Worm (Caenorhabditis elegans) whole organism, L3 larva: Measurements from ENCODE around the gene msp-51.

Source experiments
- R02D3.7 ChIP-seq: fragments of 150-350 bp; optimal IDR thresholded peaks from 2 replicates; lab custom pipeline; 2014; ENCODE audit warnings: missing biosample characterization, missing genetic modification characterization
- aly-2 ChIP-seq: fragments of 150-350 bp; optimal IDR thresholded peaks from 2 replicates; lab custom pipeline; 2014; ENCODE audit warnings: missing biosample characterization, missing genetic modification characterization
- ama-1 ChIP-seq: fragments of 150-350 bp; optimal IDR thresholded peaks from 2 replicates; lab custom pipeline; 2018
- ceh-28 ChIP-seq: fragments of 150-350 bp; optimal IDR thresholded peaks from 2 replicates; lab custom pipeline; 2014; ENCODE audit warnings: missing biosample characterization, missing genetic modification reagents, missing genetic modification characterization
- ceh-82 ChIP-seq: fragments of 150-350 bp; optimal IDR thresholded peaks from 2 replicates; lab custom pipeline; 2014; ENCODE audit warnings: missing biosample characterization, missing genetic modification characterization
- daf-12 ChIP-seq: fragments of 150-350 bp; optimal IDR thresholded peaks from 2 replicates; lab custom pipeline; 2014; ENCODE audit warnings: missing biosample characterization, missing genetic modification reagents, missing genetic modification characterization
- egl-27 ChIP-seq: sonication (generic microtip); optimal IDR thresholded peaks from 4 replicates; lab custom pipeline; 2017; ENCODE audit warnings: missing biosample characterization, missing genetic modification reagents, missing genetic modification characterization
- egl-5 ChIP-seq: fragments of 150-350 bp; optimal IDR thresholded peaks from 2 replicates; lab custom pipeline; 2017; ENCODE audit warnings: missing biosample characterization, missing genetic modification reagents, missing genetic modification characterization, inconsistent platforms
- elt-1 ChIP-seq: fragments of 150-350 bp; optimal IDR thresholded peaks from 2 replicates; lab custom pipeline; 2014; ENCODE audit warnings: missing biosample characterization, missing genetic modification characterization
- elt-2 ChIP-seq: sonication (generic microtip); optimal IDR thresholded peaks from 2 replicates; lab custom pipeline; 2016; ENCODE audit warnings: missing genetic modification reagents, mild to moderate bottlenecking, missing genetic modification characterization, missing compliant biosample characterization
- elt-3 ChIP-seq, 3 experiments: fragments of 150-350 bp in 1 of 3; sonication (generic microtip) in 2 of 3; optimal IDR thresholded peaks; 2 replicates in 2 of 3; 4 replicates in 1 of 3; lab custom pipeline; 2014 to 2017; ENCODE audit warnings: missing biosample characterization in 3 of 3, missing genetic modification characterization in 3 of 3
- eor-1 ChIP-seq, 2 experiments: fragments of 150-350 bp; optimal IDR thresholded peaks; 2 replicates each; lab custom pipeline; 2014 to 2018; ENCODE audit warnings: missing biosample characterization in 2 of 2, missing genetic modification characterization in 2 of 2
- fos-1 ChIP-seq: fragments of 150-350 bp; optimal IDR thresholded peaks from 2 replicates; lab custom pipeline; 2014; ENCODE audit warnings: missing biosample characterization, missing genetic modification characterization
- jun-1 ChIP-seq: fragments of 150-350 bp; optimal IDR thresholded peaks from 2 replicates; lab custom pipeline; 2014; ENCODE audit warnings: missing biosample characterization, missing genetic modification reagents, missing genetic modification characterization
- lin-15B ChIP-seq: fragments of 150-350 bp; optimal IDR thresholded peaks from 2 replicates; lab custom pipeline; 2014; ENCODE audit warnings: missing biosample characterization, missing genetic modification characterization
- lsy-12 ChIP-seq: sonication (generic microtip); optimal IDR thresholded peaks from 2 replicates; lab custom pipeline; 2016; ENCODE audit warnings: mild to moderate bottlenecking, missing genetic modification characterization, missing compliant biosample characterization
- mdl-1 ChIP-seq: fragments of 150-350 bp; optimal IDR thresholded peaks from 2 replicates; lab custom pipeline; 2014; ENCODE audit warnings: missing biosample characterization, missing genetic modification characterization
- mml-1 ChIP-seq: fragments of 150-350 bp; sonication (generic microtip); optimal IDR thresholded peaks from 3 replicates; lab custom pipeline; 2014; ENCODE audit warnings: missing biosample characterization, missing genetic modification characterization
- nfya-1 ChIP-seq: sonication (generic microtip); optimal IDR thresholded peaks from 2 replicates; lab custom pipeline; 2017; ENCODE audit warnings: missing genetic modification characterization, mild to moderate bottlenecking, missing compliant biosample characterization, antibody characterized with exemption, moderate library complexity; ENCODE audit not compliant: insufficient read depth
- nhr-11 ChIP-seq: fragments of 150-350 bp; optimal IDR thresholded peaks from 2 replicates; lab custom pipeline; 2014; ENCODE audit warnings: missing biosample characterization, missing genetic modification characterization
- nhr-237 ChIP-seq: fragments of 150-350 bp; optimal IDR thresholded peaks from 2 replicates; lab custom pipeline; 2014; ENCODE audit warnings: missing biosample characterization, missing genetic modification characterization
- nhr-25 ChIP-seq: sonication (generic microtip); optimal IDR thresholded peaks from 2 replicates; lab custom pipeline; 2017; ENCODE audit warnings: missing biosample characterization, missing genetic modification characterization
- nhr-67 ChIP-seq: fragments of 150-350 bp; optimal IDR thresholded peaks from 2 replicates; lab custom pipeline; 2014; ENCODE audit warnings: missing biosample characterization, missing genetic modification characterization
- nhr-76 ChIP-seq: fragments of 150-350 bp; sonication (generic microtip); optimal IDR thresholded peaks from 5 replicates; lab custom pipeline; 2014; ENCODE audit warnings: missing biosample characterization, missing genetic modification characterization
- nhr-77 ChIP-seq: fragments of 150-350 bp; optimal IDR thresholded peaks from 2 replicates; lab custom pipeline; 2014; ENCODE audit warnings: missing biosample characterization, missing genetic modification characterization
- pha-4 ChIP-seq: fragments of 150-350 bp; optimal IDR thresholded peaks from 2 replicates; lab custom pipeline; 2014; ENCODE audit warnings: missing biosample characterization, missing genetic modification reagents, missing genetic modification characterization
- pqm-1 ChIP-seq: fragments of 150-350 bp; optimal IDR thresholded peaks from 2 replicates; lab custom pipeline; 2017; ENCODE audit warnings: missing biosample characterization, missing genetic modification characterization, inconsistent platforms
- sea-2 ChIP-seq: fragments of 150-350 bp; sonication (generic microtip); optimal IDR thresholded peaks from 4 replicates; lab custom pipeline; 2014; ENCODE audit warnings: missing biosample characterization, missing genetic modification reagents, missing genetic modification characterization
- skn-1 ChIP-seq: fragments of 150-350 bp; optimal IDR thresholded peaks from 2 replicates; lab custom pipeline; 2014; ENCODE audit warnings: missing biosample characterization, missing genetic modification characterization
- snpc-4 ChIP-seq: fragments of 150-350 bp; optimal IDR thresholded peaks from 2 replicates; lab custom pipeline; 2014; ENCODE audit warnings: missing biosample characterization, missing genetic modification characterization
- unc-39 ChIP-seq: sonication (generic microtip); optimal IDR thresholded peaks from 4 replicates; lab custom pipeline; 2017; ENCODE audit warnings: missing biosample characterization, missing genetic modification characterization
- unc-62 ChIP-seq: fragments of 150-350 bp; sonication (generic microtip); optimal IDR thresholded peaks from 4 replicates; lab custom pipeline; 2014; ENCODE audit warnings: missing biosample characterization, missing genetic modification reagents, missing genetic modification characterization
- ztf-11 ChIP-seq: fragments of 150-350 bp; optimal IDR thresholded peaks from 2 replicates; lab custom pipeline; 2014; ENCODE audit warnings: missing biosample characterization, missing genetic modification characterization
- ztf-4 ChIP-seq: fragments of 150-350 bp; optimal IDR thresholded peaks from 2 replicates; lab custom pipeline; 2014; ENCODE audit warnings: missing biosample characterization, missing genetic modification characterization

The msp-51 gene

DNA sequence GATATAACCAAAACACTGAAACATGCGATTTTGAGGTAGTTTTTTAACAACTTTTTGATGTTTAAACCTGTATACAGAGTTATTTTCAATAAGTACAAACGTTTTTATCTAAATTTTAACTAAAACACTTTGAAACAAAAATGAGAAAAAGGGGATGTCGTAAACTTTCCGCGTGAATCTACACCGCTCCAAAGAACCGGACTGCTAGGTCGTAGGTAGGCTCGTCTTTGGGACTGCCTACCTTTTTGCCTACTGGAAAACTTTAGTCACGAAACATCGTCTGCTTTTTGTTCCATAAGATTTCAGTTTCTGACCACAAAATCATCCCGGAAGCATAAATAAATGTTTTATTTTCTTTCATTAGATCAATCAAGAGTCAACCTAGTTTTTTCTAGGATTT is 3.9 kb downstream of the msp-51 start:
- TF ChIP-seq daf-12 (tag; lab: Kevin White, UChicago) (no peak), eor-1 (tag; optimal IDR thresholded peaks at IDR 0.05; lab: Kevin White, UChicago) (no peak), nhr-77 (tag; lab: Kevin White, UChicago) (no peak), ztf-11 (no peak), R02D3.7 (no peak), ceh-28 (no peak), nhr-237 (tag; lab: Kevin White, UChicago) (no peak), mml-1 (tag; lab: Kevin White, UChicago) (no peak), lsy-12 (tag; lab: Kevin White, UChicago) (no peak), sea-2 (no peak), elt-3 (tag; optimal IDR thresholded peaks at IDR 0.05; lab: Kevin White, UChicago) (no peak), pha-4 (tag; lab: Kevin White, UChicago) (no peak), unc-62 (GFP tag; lab: Kevin White, UChicago) (no peak), nfya-1 (tag; lab: Kevin White, UChicago) (no peak), nhr-25 (tag; lab: Kevin White, UChicago) (no peak), ama-1 (lab: Kevin White, UChicago) (no peak), lin-15B (tag; lab: Kevin White, UChicago) (no peak), pqm-1 (tag; lab: Kevin White, UChicago) (no peak), ceh-82 (no peak), egl-27 (tag; lab: Kevin White, UChicago) (no peak)

DNA sequence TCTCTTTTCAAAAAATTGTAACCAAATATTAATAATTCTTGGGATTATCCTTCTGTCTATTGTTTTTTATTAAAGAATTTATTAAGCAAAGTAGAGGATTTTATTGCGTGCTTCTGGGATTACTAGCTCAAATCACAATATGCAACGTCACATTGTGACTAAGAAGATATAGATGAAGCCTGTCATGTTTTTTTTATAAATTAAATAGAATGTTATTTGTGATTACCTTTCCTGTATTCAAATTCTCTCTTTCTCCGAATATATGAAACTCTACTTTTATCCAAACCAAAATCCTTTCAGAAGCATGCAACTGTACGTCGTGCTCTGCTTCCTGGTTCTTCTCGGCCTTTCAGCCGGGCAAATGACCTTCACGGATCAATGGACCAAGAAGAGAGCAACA is 4.6 kb downstream of the msp-51 start, which contains the start of gene nlp-47:
nlp-47 (plus strand) TSS at position 301 of the 400 bp plus-strand sequence.
- TF ChIP-seq snpc-4 (tag; lab: Kevin White, UChicago) (no peak), nhr-77 (tag; lab: Kevin White, UChicago) (no peak), ceh-82 (no peak), nhr-237 (tag; lab: Kevin White, UChicago) (no peak), aly-2 (tag; lab: Kevin White, UChicago) (no peak), ztf-4 (no peak), jun-1 (no peak), mdl-1 (tag; lab: Kevin White, UChicago) (no peak), nhr-76 (no peak)

DNA sequence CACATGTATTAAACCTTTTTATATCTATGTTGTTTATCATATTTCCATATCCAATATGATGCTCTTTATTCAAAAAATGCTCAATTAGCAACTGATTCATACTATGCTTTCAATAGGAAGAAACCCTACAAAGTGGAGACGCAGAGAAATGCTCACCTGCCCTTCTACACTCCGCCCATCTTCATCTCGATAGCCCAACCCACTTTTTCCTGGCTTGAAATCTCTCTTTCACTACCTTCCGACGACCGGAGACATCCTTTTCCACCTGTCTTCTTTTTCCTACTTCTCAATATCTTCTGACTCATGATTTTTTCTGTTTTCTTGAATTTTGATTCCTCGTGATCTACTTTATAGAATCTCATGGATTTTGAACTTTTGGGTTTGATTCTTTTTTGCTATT is 6.2 kb downstream of the msp-51 start:
- TF ChIP-seq skn-1, result no peak
- TF ChIP-seq elt-3 (tag; optimal IDR thresholded peaks at IDR 0.05; lab: Kevin White, UChicago), result no peak
- no peak for TF ChIP-seq unc-62 (GFP tag; lab: Kevin White, UChicago)
- no peak for TF ChIP-seq nhr-76
- TF ChIP-seq nhr-77 (tag; lab: Kevin White, UChicago), result no peak
- no peak for TF ChIP-seq R02D3.7
- no peak for TF ChIP-seq unc-39 (tag; lab: Kevin White, UChicago)
- TF ChIP-seq nhr-67 (tag; lab: Kevin White, UChicago), result no peak
- no peak for TF ChIP-seq ama-1 (lab: Kevin White, UChicago)
- TF ChIP-seq lin-15B (tag; lab: Kevin White, UChicago), result no peak
- TF ChIP-seq fos-1 (tag; lab: Kevin White, UChicago), result no peak
- TF ChIP-seq pha-4 (tag; lab: Kevin White, UChicago), result no peak
- TF ChIP-seq elt-1 (tag; lab: Kevin White, UChicago), result no peak
- TF ChIP-seq nhr-11 (tag; lab: Kevin White, UChicago), result no peak
- no peak for TF ChIP-seq eor-1 (tag; optimal IDR thresholded peaks at IDR 0.05; lab: Kevin White, UChicago)
- TF ChIP-seq egl-5 (tag; lab: Kevin White, UChicago), result no peak
- TF ChIP-seq daf-12 (tag; lab: Kevin White, UChicago), result no peak
- TF ChIP-seq, all 47 proteins: peak for 0

DNA sequence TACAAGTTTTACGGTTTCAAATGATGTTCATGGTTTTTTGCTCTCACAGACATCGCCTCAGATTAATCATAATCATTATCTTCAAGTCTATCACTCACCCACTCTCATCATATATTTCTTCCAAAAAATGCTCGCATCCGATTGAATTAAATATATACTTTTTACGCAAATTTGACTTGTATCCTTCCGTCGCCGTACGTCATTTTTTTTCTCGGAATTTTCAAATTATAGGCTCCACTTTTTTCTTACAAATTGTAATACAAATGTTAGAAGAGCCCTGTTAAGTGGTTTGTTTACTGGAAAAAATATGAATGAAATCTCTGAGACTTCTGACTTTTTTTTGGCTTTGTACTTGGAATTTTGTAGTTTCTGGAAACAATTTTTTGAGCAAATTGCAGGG is 8.0 kb downstream of the msp-51 start:
- TF ChIP-seq unc-39 (tag; lab: Kevin White, UChicago) (no peak), lin-15B (tag; lab: Kevin White, UChicago) (no peak), elt-2 (no peak), nhr-77 (tag; lab: Kevin White, UChicago) (no peak)

DNA sequence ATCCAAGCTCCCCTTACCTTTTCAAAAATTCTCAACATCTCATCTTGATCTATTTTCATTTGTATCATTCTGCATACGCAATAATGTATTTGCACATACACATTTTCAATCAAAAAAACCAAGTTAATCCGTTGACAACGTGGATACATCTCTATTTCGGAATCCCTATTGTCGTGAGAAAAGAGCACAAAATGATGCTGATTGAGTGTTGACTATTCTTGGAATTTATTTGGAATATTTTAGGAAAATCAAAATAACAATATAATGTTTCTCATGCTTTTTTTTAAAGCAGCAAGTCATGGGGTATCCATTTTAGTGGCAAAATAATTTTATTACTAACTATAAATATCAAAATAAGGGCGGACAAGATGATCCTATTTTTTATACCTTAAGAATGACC is 13.7 kb downstream of the msp-51 start:
- TF ChIP-seq jun-1, result no peak
- TF ChIP-seq aly-2 (tag; lab: Kevin White, UChicago), result no peak
